Worm (Caenorhabditis elegans) whole organism, L3 larva: Measurements from ENCODE around the gene W02B3.3.
A peak's percentile ranks its signal among the peaks of the same experiment; 100 is the strongest.

Experiments used
- R02D3.7 ChIP-seq: fragments of 150-350 bp; optimal IDR thresholded peaks from 2 replicates; lab custom pipeline; 2014; ENCODE audit warnings: missing biosample characterization, missing genetic modification characterization
- aly-2 ChIP-seq: fragments of 150-350 bp; optimal IDR thresholded peaks from 2 replicates; lab custom pipeline; 2014; ENCODE audit warnings: missing biosample characterization, missing genetic modification characterization
- elt-2 ChIP-seq: sonication (generic microtip); optimal IDR thresholded peaks from 2 replicates; lab custom pipeline; 2016; ENCODE audit warnings: missing genetic modification reagents, mild to moderate bottlenecking, missing genetic modification characterization, missing compliant biosample characterization
- eor-1 ChIP-seq, 2 experiments: fragments of 150-350 bp; optimal IDR thresholded peaks; 2 replicates each; lab custom pipeline; 2014 to 2018; ENCODE audit warnings: missing biosample characterization in 2 of 2, missing genetic modification characterization in 2 of 2
- hmg-11 ChIP-seq: sonication (generic microtip); optimal IDR thresholded peaks from 2 replicates; lab custom pipeline; 2016; ENCODE audit warnings: missing genetic modification characterization, missing compliant biosample characterization
- nhr-43 ChIP-seq: sonication (generic microtip); optimal IDR thresholded peaks from 2 replicates; lab custom pipeline; 2016; ENCODE audit warnings: mild to moderate bottlenecking, missing genetic modification characterization, missing compliant biosample characterization; ENCODE audit not compliant: poor library complexity, severe bottlenecking
- nhr-77 ChIP-seq: fragments of 150-350 bp; optimal IDR thresholded peaks from 2 replicates; lab custom pipeline; 2014; ENCODE audit warnings: missing biosample characterization, missing genetic modification characterization
- pha-4 ChIP-seq: fragments of 150-350 bp; optimal IDR thresholded peaks from 2 replicates; lab custom pipeline; 2014; ENCODE audit warnings: missing biosample characterization, missing genetic modification reagents, missing genetic modification characterization
- pqm-1 ChIP-seq: fragments of 150-350 bp; optimal IDR thresholded peaks from 2 replicates; lab custom pipeline; 2017; ENCODE audit warnings: missing biosample characterization, missing genetic modification characterization, inconsistent platforms
- tbx-2 ChIP-seq: sonication (generic microtip); optimal IDR thresholded peaks from 2 replicates; lab custom pipeline; 2016; ENCODE audit warnings: mild to moderate bottlenecking, missing genetic modification characterization, missing compliant biosample characterization
- unc-62 ChIP-seq: fragments of 150-350 bp; sonication (generic microtip); optimal IDR thresholded peaks from 4 replicates; lab custom pipeline; 2014; ENCODE audit warnings: missing biosample characterization, missing genetic modification reagents, missing genetic modification characterization

W02B3.3 gene

ce11 chrIII:623754-624153, 44.5 kb downstream of the W02B3.3 start (continued):
- TF ChIP-seq tbx-2 (tag; lab: Kevin White, UChicago): peak; percentile 39
- no peak for TF ChIP-seq aly-2 (tag; lab: Kevin White, UChicago)
- TF ChIP-seq eor-1 (tag; optimal IDR thresholded peaks at IDR 0.05; lab: Kevin White, UChicago): no peak
- TF ChIP-seq unc-62 (GFP tag; lab: Kevin White, UChicago): peak; percentile 82

ce11 chrIII:620204-620718, 48.0 kb downstream of the W02B3.3 start, which contains the start of gene T19C3.4:
Gene T19C3.4 (minus strand): TSS chrIII:620254.
- TF ChIP-seq R02D3.7 (tag; lab: Kevin White, UChicago) (no peak), pha-4 (tag; lab: Kevin White, UChicago) (peak; percentile 23), nhr-43 (tag; lab: Kevin White, UChicago) (no peak), nhr-77 (tag; lab: Kevin White, UChicago) (no peak), pqm-1 (tag; lab: Kevin White, UChicago) (peak; percentile 41), elt-2 (peak; percentile 53), hmg-11 (tag; lab: Kevin White, UChicago) (no peak)
